Worm (Caenorhabditis elegans): ENCODE data around the gene slc-17.2.

DNA sequence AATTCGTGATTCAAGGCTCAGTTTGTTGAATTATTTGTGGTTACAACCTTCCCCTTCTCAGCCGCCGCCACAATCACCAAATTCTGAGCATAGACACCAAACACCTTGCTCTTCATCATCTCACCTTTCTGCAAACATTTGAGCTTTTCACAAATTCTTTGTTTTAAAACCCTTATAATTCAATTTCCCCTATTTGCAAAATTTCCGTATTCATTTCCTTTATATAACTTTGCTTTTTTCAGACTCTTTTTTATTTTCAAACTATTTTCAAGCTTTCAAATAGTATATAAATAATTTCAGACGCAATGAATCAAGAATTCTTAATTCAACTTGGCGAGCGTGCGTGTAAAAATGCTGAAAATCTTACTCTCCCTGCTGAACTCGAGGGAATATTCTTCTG lies 6.4 kb downstream of the slc-17.2 start, which contains the start of gene tkr-1:
- TF ChIP-seq him-1 (tag; optimal IDR thresholded peaks at IDR 0.05) (no peak), dao-5 (tag; optimal IDR thresholded peaks at IDR 0.05) (no peak), W03F9.2 (tag; optimal IDR thresholded peaks at IDR 0.05) (no peak)
